Fruit fly (Drosophila melanogaster) whole organism, embryonic: ENCODE results near the gene eas.

Source experiments
- CG10147 ChIP-seq: fragments of 200-800 bp; sonication (Bioruptor generic); optimal IDR thresholded peaks from 2 replicates; lab custom pipeline; 2019; ENCODE audit warnings: missing biosample characterization, mild to moderate bottlenecking, missing genetic modification characterization, moderate library complexity
- CG10462 ChIP-seq: fragments of 200-800 bp; sonication (Bioruptor generic); optimal IDR thresholded peaks from 2 replicates; lab custom pipeline; 2016; ENCODE audit warnings: missing biosample characterization, missing genetic modification characterization
- CG12236 ChIP-seq: fragments of 200-800 bp; sonication (Bioruptor generic); optimal IDR thresholded peaks from 2 replicates; lab custom pipeline; 2016; ENCODE audit warnings: missing biosample characterization, missing genetic modification characterization
- CG13624 ChIP-seq: fragments of 200-800 bp; sonication (Bioruptor generic); optimal IDR thresholded peaks from 2 replicates; lab custom pipeline; 2016; ENCODE audit warnings: missing biosample characterization, missing genetic modification characterization
- CG14965 ChIP-seq: fragments of 200-800 bp; sonication (Bioruptor generic); optimal IDR thresholded peaks from 2 replicates; lab custom pipeline; 2016; ENCODE audit warnings: missing biosample characterization, missing genetic modification characterization, borderline replicate concordance
- CG16815 ChIP-seq: fragments of 200-800 bp; sonication (Bioruptor generic); optimal IDR thresholded peaks from 3 replicates; lab custom pipeline; 2017; ENCODE audit warnings: missing biosample characterization, mild to moderate bottlenecking, missing genetic modification characterization
- CG17612 ChIP-seq: fragments of 200-800 bp; sonication (Bioruptor generic); IDR thresholded peaks from 2 replicates; pipeline ENCODE4 v1.3.6; 2022; ENCODE audit warnings: missing biosample characterization, missing genetic modification characterization
- CG2116 ChIP-seq: fragments of 200-800 bp; sonication (Bioruptor generic); optimal IDR thresholded peaks from 3 replicates; lab custom pipeline; 2018; ENCODE audit warnings: missing biosample characterization, mild to moderate bottlenecking, missing genetic modification characterization
- CG2199 ChIP-seq: fragments of 200-800 bp; sonication (Bioruptor generic); IDR thresholded peaks from 3 replicates; pipeline ENCODE4 v1.3.6; 2022; ENCODE audit warnings: missing biosample characterization, missing genetic modification characterization
- CG30403 ChIP-seq: fragments of 200-800 bp; sonication (Bioruptor generic); optimal IDR thresholded peaks from 3 replicates; lab custom pipeline; 2016; ENCODE audit warnings: missing biosample characterization, missing genetic modification characterization
- CG32767 ChIP-seq: fragments of 200-800 bp; sonication (Bioruptor generic); IDR thresholded peaks from 2 replicates; pipeline ENCODE4 v1.3.6; 2022; ENCODE audit warnings: missing biosample characterization, missing genetic modification characterization
- CG42726 ChIP-seq: fragments of 200-800 bp; sonication (Bioruptor generic); IDR thresholded peaks from 2 replicates; pipeline ENCODE4 v1.3.6; 2022; ENCODE audit warnings: missing biosample characterization, missing genetic modification characterization; ENCODE audit not compliant: partially characterized antibody
- CG6175 ChIP-seq: fragments of 200-800 bp; sonication (Bioruptor generic); IDR thresholded peaks from 3 replicates; pipeline ENCODE4 v1.3.6; 2022; ENCODE audit warnings: missing biosample characterization, missing genetic modification characterization
- CG8281 ChIP-seq: fragments of 200-800 bp; sonication (Bioruptor generic); optimal IDR thresholded peaks from 2 replicates; lab custom pipeline; 2018; ENCODE audit warnings: missing biosample characterization, mild to moderate bottlenecking, missing genetic modification characterization, moderate library complexity
- CG8388 ChIP-seq: fragments of 200-800 bp; sonication (Bioruptor generic); optimal IDR thresholded peaks from 2 replicates; lab custom pipeline; 2019; ENCODE audit warnings: missing biosample characterization, mild to moderate bottlenecking, missing genetic modification characterization, moderate library complexity
- Drgx ChIP-seq: fragments of 200-800 bp; sonication (Bioruptor generic); IDR thresholded peaks from 2 replicates; pipeline ENCODE4 v1.3.6; 2022; ENCODE audit warnings: missing biosample characterization, missing genetic modification characterization
- Elba2 ChIP-seq: fragments of 200-800 bp; sonication (Bioruptor generic); optimal IDR thresholded peaks from 3 replicates; lab custom pipeline; 2016; ENCODE audit warnings: missing biosample characterization, missing genetic modification characterization
- Ets97D ChIP-seq: fragments of 200-800 bp; sonication (Bioruptor generic); optimal IDR thresholded peaks from 3 replicates; lab custom pipeline; 2016; ENCODE audit warnings: missing biosample characterization, missing genetic modification characterization
- H15 ChIP-seq: fragments of 200-800 bp; sonication (Bioruptor generic); IDR thresholded peaks from 3 replicates; pipeline ENCODE4 v1.3.6; 2022; ENCODE audit warnings: missing biosample characterization, missing genetic modification characterization
- HLH3B ChIP-seq: fragments of 200-800 bp; sonication (Bioruptor generic); IDR thresholded peaks from 2 replicates; pipeline ENCODE4 v1.3.6; 2022; ENCODE audit warnings: missing biosample characterization, missing genetic modification characterization
- HLH54F ChIP-seq: fragments of 200-800 bp; sonication (Bioruptor generic); optimal IDR thresholded peaks from 3 replicates; lab custom pipeline; 2016; ENCODE audit warnings: missing biosample characterization, missing genetic modification characterization
- HmgD ChIP-seq: fragments of 200-800 bp; sonication (Bioruptor generic); optimal IDR thresholded peaks from 3 replicates; lab custom pipeline; 2016; ENCODE audit warnings: missing biosample characterization, missing genetic modification characterization
- MESR4 ChIP-seq: fragments of 200-800 bp; sonication (Bioruptor generic); optimal IDR thresholded peaks from 2 replicates; lab custom pipeline; 2018; ENCODE audit warnings: missing biosample characterization, mild to moderate bottlenecking, missing genetic modification characterization, moderate library complexity
- MTF-1 ChIP-seq: fragments of 200-800 bp; sonication (Bioruptor generic); optimal IDR thresholded peaks from 2 replicates; lab custom pipeline; 2018; ENCODE audit warnings: missing biosample characterization, mild to moderate bottlenecking, missing genetic modification characterization, borderline replicate concordance
- Oli ChIP-seq: fragments of 200-800 bp; sonication (Bioruptor generic); optimal IDR thresholded peaks from 2 replicates; lab custom pipeline; 2018; ENCODE audit warnings: missing biosample characterization, mild to moderate bottlenecking, missing genetic modification characterization, moderate library complexity
- Poxn ChIP-seq: fragments of 200-800 bp; sonication (Bioruptor generic); IDR thresholded peaks from 2 replicates; pipeline ENCODE4 v1.3.6; 2022; ENCODE audit warnings: missing biosample characterization, missing genetic modification characterization
- Stat92E ChIP-seq, 3 experiments: fragments of >200 bp in 2 of 3; fragments of 200-800 bp in 1 of 3; sonication (Bioruptor generic) in 1 of 3; optimal IDR thresholded peaks; 2 replicates each; lab custom pipeline; 2017 to 2019; ENCODE audit warnings: missing biosample characterization in 3 of 3, missing genetic modification characterization in 3 of 3, mild to moderate bottlenecking in 1 of 3, moderate library complexity in 1 of 3
- YL-1 ChIP-seq: fragments of 200-800 bp; sonication (Bioruptor generic); optimal IDR thresholded peaks from 3 replicates; lab custom pipeline; 2017; ENCODE audit warnings: missing biosample characterization, mild to moderate bottlenecking, missing genetic modification characterization
- ab ChIP-seq: fragments of 200-800 bp; sonication (Bioruptor generic); optimal IDR thresholded peaks from 2 replicates; lab custom pipeline; 2016; ENCODE audit warnings: missing biosample characterization, missing genetic modification characterization
- bsh ChIP-seq, 2 experiments: fragments of 200-800 bp; sonication (Bioruptor generic); optimal IDR thresholded peaks; 2 replicates each; lab custom pipeline; 2017 to 2018; ENCODE audit warnings: mild to moderate bottlenecking in 2 of 2, missing biosample characterization in 2 of 2, missing genetic modification characterization in 2 of 2, moderate library complexity in 1 of 2
- cg ChIP-seq: fragments of 200-800 bp; sonication (Bioruptor generic); optimal IDR thresholded peaks from 3 replicates; lab custom pipeline; 2019; ENCODE audit warnings: missing biosample characterization, mild to moderate bottlenecking, missing genetic modification characterization, moderate library complexity
- chif ChIP-seq, 2 experiments: fragments of 200-800 bp; sonication (Bioruptor generic); optimal IDR thresholded peaks; 3 replicates each; lab custom pipeline; 2016; ENCODE audit warnings: missing biosample characterization in 2 of 2, missing genetic modification characterization in 2 of 2
- crp ChIP-seq, 2 experiments: fragments of 200-800 bp; sonication (Bioruptor generic); optimal IDR thresholded peaks; 2 replicates in 1 of 2; 3 replicates in 1 of 2; lab custom pipeline; 2017; ENCODE audit warnings: missing biosample characterization in 2 of 2, missing genetic modification characterization in 2 of 2, mild to moderate bottlenecking in 1 of 2, moderate library complexity in 1 of 2
- fd96Cb ChIP-seq: fragments of 200-800 bp; sonication (Bioruptor generic); optimal IDR thresholded peaks from 2 replicates; lab custom pipeline; 2018; ENCODE audit warnings: missing biosample characterization, mild to moderate bottlenecking, missing genetic modification characterization, moderate library complexity
- hkb ChIP-seq, 2 experiments: fragments of 200-800 bp in 1 of 2; fragments of >200 bp in 1 of 2; sonication (Bioruptor generic) in 1 of 2; IDR thresholded peaks in 1 of 2; optimal IDR thresholded peaks in 1 of 2; 2 replicates each; pipeline versions ENCODE4 v1.3.6 to Lab custom; 2017 to 2022; ENCODE audit warnings: missing biosample characterization in 1 of 2, missing genetic modification characterization in 1 of 2
- kah ChIP-seq: fragments of 200-800 bp; sonication (Bioruptor generic); optimal IDR thresholded peaks from 2 replicates; lab custom pipeline; 2018; ENCODE audit warnings: missing biosample characterization, mild to moderate bottlenecking, missing genetic modification characterization
- nau ChIP-seq: fragments of 200-800 bp; sonication (Bioruptor generic); optimal IDR thresholded peaks from 3 replicates; lab custom pipeline; 2017; ENCODE audit warnings: missing biosample characterization, mild to moderate bottlenecking, missing genetic modification characterization, missing genetic modification reagents
- pfk ChIP-seq: fragments of 200-800 bp; sonication (Bioruptor generic); optimal IDR thresholded peaks from 2 replicates; lab custom pipeline; 2018; ENCODE audit warnings: missing biosample characterization, mild to moderate bottlenecking, missing genetic modification characterization, moderate library complexity
- pum ChIP-seq: fragments of 200-800 bp; sonication (Bioruptor generic); optimal IDR thresholded peaks from 2 replicates; lab custom pipeline; 2016; ENCODE audit warnings: missing biosample characterization, missing genetic modification characterization
- pzg ChIP-seq: fragments of 200-800 bp; sonication (Bioruptor generic); optimal IDR thresholded peaks from 3 replicates; lab custom pipeline; 2018; ENCODE audit warnings: missing biosample characterization, mild to moderate bottlenecking, missing genetic modification characterization, moderate library complexity
- schlank ChIP-seq: fragments of 200-800 bp; sonication (Bioruptor generic); optimal IDR thresholded peaks from 2 replicates; lab custom pipeline; 2018; ENCODE audit warnings: missing biosample characterization, mild to moderate bottlenecking, missing genetic modification characterization
- ssp ChIP-seq: fragments of 200-800 bp; sonication (Bioruptor generic); IDR thresholded peaks from 2 replicates; pipeline ENCODE4 v1.3.6; 2022; ENCODE audit warnings: missing biosample characterization, missing genetic modification characterization
- toy ChIP-seq: fragments of 200-800 bp; sonication (Bioruptor generic); IDR thresholded peaks from 2 replicates; pipeline ENCODE4 v1.3.6; 2022; ENCODE audit warnings: missing biosample characterization, missing genetic modification characterization
- tup ChIP-seq: fragments of 200-800 bp; sonication (Bioruptor generic); optimal IDR thresholded peaks from 2 replicates; lab custom pipeline; 2016; ENCODE audit warnings: missing biosample characterization, mild to moderate bottlenecking, missing genetic modification characterization, moderate library complexity
- unc-4 ChIP-seq: fragments of 200-800 bp; sonication (Bioruptor generic); IDR thresholded peaks from 2 replicates; pipeline ENCODE4 v1.3.6; 2022; ENCODE audit warnings: missing biosample characterization, missing genetic modification characterization; ENCODE audit not compliant: partially characterized antibody
- zen ChIP-seq: fragments of 200-800 bp; sonication (Bioruptor generic); optimal IDR thresholded peaks from 3 replicates; lab custom pipeline; 2018; ENCODE audit warnings: missing biosample characterization, mild to moderate bottlenecking, missing genetic modification characterization, moderate library complexity
- zfh1 ChIP-seq: fragments of 200-800 bp; sonication (Bioruptor generic); IDR thresholded peaks from 3 replicates; pipeline ENCODE4 v1.3.6; 2022; ENCODE audit warnings: missing biosample characterization, missing genetic modification characterization

Gene eas

dm6 chrX:16270795-16271194, 7.3 kb upstream of the eas start, which contains the start of gene Mfe2 (continued):
- TF ChIP-seq YL-1 (GFP tag; lab: Kevin White, UChicago) = peak; percentile 77
- TF ChIP-seq hkb (optimal IDR thresholded peaks at IDR 0.05; lab: Kevin White, UChicago) = no peak
- peak; percentile 16; the same call in 1 of the 2 replicates for TF ChIP-seq hkb (GFP tag; IDR thresholded peaks at IDR 0.05; lab: Robert Waterston, UW)
- TF ChIP-seq Poxn (GFP tag; lab: Robert Waterston, UW) = no peak
- TF ChIP-seq unc-4 = peak; percentile 47
- peak; percentile 65 for TF ChIP-seq CG2116 (GFP tag; lab: Kevin White, UChicago)
- peak; percentile 62 for TF ChIP-seq CG13624 (GFP tag; lab: Kevin White, UChicago)
- peak; percentile 41; the same call in 1 of the 2 replicates for TF ChIP-seq CG42726 (GFP tag; lab: Robert Waterston, UW)
- TF ChIP-seq HmgD (GFP tag; lab: Kevin White, UChicago) = peak; percentile 75
- no peak for TF ChIP-seq pfk (GFP tag; lab: Kevin White, UChicago)
- peak; percentile 29 to 65 for TF ChIP-seq chif (GFP tag; optimal IDR thresholded peaks at IDR 0.05; lab: Kevin White, UChicago)
- TF ChIP-seq Ets97D (GFP tag; lab: Kevin White, UChicago) = peak; percentile 88
- peak; percentile 74 for TF ChIP-seq HLH54F (GFP tag; lab: Kevin White, UChicago)
- 0 out of 2 replicates have a peak, but pooled peaks have one; percentile 27 for TF ChIP-seq ssp (GFP tag; lab: Robert Waterston, UW)
- 0 out of 3 replicates have a peak, but pooled peaks have one; percentile 11 for TF ChIP-seq CG6175 (GFP tag; lab: Robert Waterston, UW)
- peak; percentile 55 for TF ChIP-seq CG30403 (GFP tag; lab: Kevin White, UChicago)
- no peak for TF ChIP-seq ab
- no peak for TF ChIP-seq CG12236 (GFP tag; lab: Kevin White, UChicago)
- TF ChIP-seq Drgx = peak; percentile 28; the same call in 1 of the 2 replicates
- TF ChIP-seq CG10462 (GFP tag; lab: Kevin White, UChicago) = no peak
- no peak for TF ChIP-seq CG32767 (GFP tag; lab: Robert Waterston, UW)
- TF ChIP-seq CG2199 (GFP tag; lab: Robert Waterston, UW) = peak; percentile 86; the same call in 2 of the 3 replicates
- peak; percentile 94 for TF ChIP-seq pzg (GFP tag; lab: Kevin White, UChicago)
- peak; percentile 26 for TF ChIP-seq CG16815 (GFP tag; lab: Kevin White, UChicago)
- TF ChIP-seq MESR4 (GFP tag; lab: Kevin White, UChicago) = peak; percentile 87
- TF ChIP-seq pum (GFP tag; lab: Kevin White, UChicago) = peak; percentile 36
- peak; percentile 42; the same call in 2 of the 3 replicates for TF ChIP-seq zfh1 (GFP tag; lab: Robert Waterston, UW)
- no peak for TF ChIP-seq CG17612
- no peak for TF ChIP-seq fd96Cb
- peak; percentile 7 for TF ChIP-seq CG10147
- TF ChIP-seq zen (tag; lab: Kevin White, UChicago) = peak; percentile 44
- TF ChIP-seq Stat92E (GFP tag; optimal IDR thresholded peaks at IDR 0.05; lab: Kevin White, UChicago) = peak in 1 of 3 experiments; percentile 13
- TF ChIP-seq CG8281 (tag; lab: Kevin White, UChicago) = no peak

- TF ChIP-seq CG8388 (GFP tag; lab: Kevin White, UChicago) (no peak), Elba2 (GFP tag; lab: Kevin White, UChicago) (peak; percentile 93), kah (GFP tag; lab: Kevin White, UChicago) (peak; percentile 34), toy (GFP tag; lab: Robert Waterston, UW) (no peak), MTF-1 (no peak), bsh (GFP tag; optimal IDR thresholded peaks at IDR 0.05; lab: Kevin White, UChicago) (no peak), Oli (tag; lab: Kevin White, UChicago) (no peak), CG10462 (GFP tag; lab: Kevin White, UChicago) (no peak), MESR4 (GFP tag; lab: Kevin White, UChicago) (peak; percentile 60), tup (GFP tag; lab: Kevin White, UChicago) (no peak), nau (GFP tag; lab: Kevin White, UChicago) (no peak), cg (GFP tag; lab: Kevin White, UChicago) (peak; percentile 89), CG14965 (no peak), HLH3B (GFP tag; lab: Robert Waterston, UW) (no peak), H15 (GFP tag; lab: Robert Waterston, UW) (no peak), YL-1 (GFP tag; lab: Kevin White, UChicago) (peak; percentile 43), crp (GFP tag; optimal IDR thresholded peaks at IDR 0.05; lab: Kevin White, UChicago) (peak in 1 of 2 experiments; percentile 64), schlank (tag; lab: Kevin White, UChicago) (no peak)
These were observed 2.8 kb upstream of the eas start for dm6 chrX:16275168-16275853.
